Fruit fly (Drosophila melanogaster) S2 (cell line): ENCODE results near the gene Jon25Bi.

Experiments used
- CG8478 ChIP-seq: fragments of >200 bp; optimal IDR thresholded peaks from 2 replicates; lab custom pipeline; 2018
- CTCF ChIP-seq, 2 experiments: fragments of >200 bp; optimal IDR thresholded peaks; 2 replicates each; lab custom pipeline; 2018

dm6 chr2L:4965420-4965819, 10.5 kb upstream of the Jon25Bi start, which contains the start of gene CG34125:
- TF ChIP-seq CTCF (optimal IDR thresholded peaks at IDR 0.05; lab: Kevin White, UChicago) = no peak
- no peak for TF ChIP-seq CG8478 (lab: Kevin White, UChicago)
